Worm (Caenorhabditis elegans): ENCODE measurements around the gene mob-2.

The mob-2 gene

DNA sequence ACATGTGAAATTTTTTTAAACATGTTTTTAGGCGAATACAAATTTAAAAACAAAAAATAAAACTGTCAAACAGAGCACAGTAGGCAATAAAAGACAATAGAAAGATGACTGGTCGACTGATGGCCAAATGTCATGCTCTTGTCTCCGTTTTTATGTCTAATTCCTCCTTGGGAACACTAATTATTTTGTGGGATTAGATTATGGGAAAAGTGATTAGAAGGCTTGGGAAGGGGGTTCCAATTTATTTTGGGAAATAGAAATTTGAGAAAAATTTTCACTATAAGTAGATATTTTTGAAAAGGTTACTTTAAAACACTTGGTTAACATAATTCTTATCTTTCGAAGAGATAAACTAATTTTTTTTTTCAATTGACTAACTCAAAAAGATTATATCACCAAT, 929 bp upstream of the mob-2 start:
- TF ChIP-seq unc-62 (GFP tag; optimal IDR thresholded peaks at IDR 0.05) = no peak

- TF ChIP-seq unc-62 (GFP tag; optimal IDR thresholded peaks at IDR 0.05) = no peak
Measured at ce11 chrX:13169133-13169532, 742 bp downstream of the mob-2 start.

- TF ChIP-seq unc-62 (GFP tag; optimal IDR thresholded peaks at IDR 0.05) = no peak
Measured at ce11 chrX:13165686-13166085, 4.2 kb downstream of the mob-2 start.

ce11 chrX:13164301-13164700, 5.6 kb downstream of the mob-2 start:
- TF ChIP-seq unc-62 (GFP tag; optimal IDR thresholded peaks at IDR 0.05) = no peak

ce11 chrX:13163185-13163584, 6.7 kb downstream of the mob-2 start:
- TF ChIP-seq unc-62 (GFP tag; optimal IDR thresholded peaks at IDR 0.05) = no peak

DNA sequence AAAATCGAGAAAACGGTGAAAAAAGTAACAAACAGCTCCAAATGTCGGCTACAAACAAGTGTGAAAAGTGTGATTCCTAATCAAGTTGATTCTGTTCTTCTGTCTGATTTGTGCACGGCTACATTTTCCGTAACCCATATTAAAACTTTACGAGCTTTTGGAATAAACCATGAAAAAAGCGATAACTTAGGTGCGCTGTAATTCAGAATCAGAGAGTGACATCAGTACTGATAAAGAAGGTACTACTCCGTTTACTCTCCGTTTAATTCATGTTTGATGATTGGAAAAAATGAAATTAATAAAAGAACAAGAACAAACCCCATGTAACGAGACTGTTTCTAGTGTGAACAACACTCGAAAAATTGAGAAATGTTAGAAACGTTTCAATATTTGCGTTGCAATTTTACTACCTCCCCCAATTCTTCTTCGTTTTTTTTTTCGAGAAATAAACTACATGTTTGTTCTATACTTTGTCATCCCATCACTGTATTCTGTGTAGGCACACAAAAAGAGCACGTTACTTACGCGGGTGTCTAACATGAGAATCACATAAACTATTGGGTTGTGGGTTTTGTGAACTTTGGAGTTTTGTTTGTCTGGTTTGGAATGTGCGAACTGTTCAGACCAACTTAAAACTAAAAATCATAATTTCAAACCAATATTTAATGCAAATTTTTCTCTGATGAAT, 7.4 kb downstream of the mob-2 start:
- no peak for TF ChIP-seq unc-62 (GFP tag; optimal IDR thresholded peaks at IDR 0.05)

- TF ChIP-seq unc-62 (GFP tag; optimal IDR thresholded peaks at IDR 0.05) = no peak
Measured at ce11 chrX:13161778-13162177, 8.1 kb downstream of the mob-2 start.

ce11 chrX:13159890-13160289, 10.0 kb downstream of the mob-2 start:
- no peak for TF ChIP-seq unc-62 (GFP tag; optimal IDR thresholded peaks at IDR 0.05)

DNA sequence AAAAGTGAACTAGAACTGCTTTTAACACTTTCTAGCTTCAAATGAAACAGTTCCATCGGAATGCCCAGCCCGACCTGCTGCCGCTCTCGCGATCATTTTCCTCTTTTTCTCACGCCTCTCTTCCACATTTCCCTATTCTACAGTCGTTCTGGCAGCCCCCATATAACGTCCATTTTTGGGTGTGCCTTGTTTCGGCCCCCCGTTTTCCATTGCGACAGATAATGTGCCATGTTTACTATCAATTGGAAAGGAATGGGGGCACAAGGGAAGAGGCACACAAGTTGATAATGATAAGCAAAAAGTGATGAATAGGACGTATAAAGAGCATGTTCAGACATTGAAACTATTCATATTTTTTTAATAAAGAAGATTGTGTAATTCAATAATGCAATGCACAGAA, 10.9 kb downstream of the mob-2 start:
- TF ChIP-seq unc-62 (GFP tag; optimal IDR thresholded peaks at IDR 0.05) = no peak

DNA sequence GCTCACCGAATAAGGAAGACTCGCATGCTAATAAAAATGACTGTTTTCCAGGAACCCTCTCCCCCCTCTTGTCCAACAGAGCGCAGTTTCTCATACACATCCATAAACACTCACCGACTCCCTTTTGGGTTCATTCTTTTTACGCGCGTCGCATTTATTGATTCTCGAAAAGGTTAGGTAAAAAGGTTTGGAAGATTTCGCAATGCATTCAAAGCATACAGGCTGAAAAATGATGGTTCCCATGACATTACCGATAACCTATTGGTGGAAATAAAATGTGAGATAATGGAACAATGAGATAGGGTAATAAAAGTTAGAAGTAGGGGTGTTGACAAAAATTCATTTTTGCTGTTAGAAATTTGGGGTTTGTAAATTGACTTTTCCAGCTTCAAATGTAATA, 11.4 kb downstream of the mob-2 start:
- TF ChIP-seq unc-62 (GFP tag; optimal IDR thresholded peaks at IDR 0.05) = no peak

DNA sequence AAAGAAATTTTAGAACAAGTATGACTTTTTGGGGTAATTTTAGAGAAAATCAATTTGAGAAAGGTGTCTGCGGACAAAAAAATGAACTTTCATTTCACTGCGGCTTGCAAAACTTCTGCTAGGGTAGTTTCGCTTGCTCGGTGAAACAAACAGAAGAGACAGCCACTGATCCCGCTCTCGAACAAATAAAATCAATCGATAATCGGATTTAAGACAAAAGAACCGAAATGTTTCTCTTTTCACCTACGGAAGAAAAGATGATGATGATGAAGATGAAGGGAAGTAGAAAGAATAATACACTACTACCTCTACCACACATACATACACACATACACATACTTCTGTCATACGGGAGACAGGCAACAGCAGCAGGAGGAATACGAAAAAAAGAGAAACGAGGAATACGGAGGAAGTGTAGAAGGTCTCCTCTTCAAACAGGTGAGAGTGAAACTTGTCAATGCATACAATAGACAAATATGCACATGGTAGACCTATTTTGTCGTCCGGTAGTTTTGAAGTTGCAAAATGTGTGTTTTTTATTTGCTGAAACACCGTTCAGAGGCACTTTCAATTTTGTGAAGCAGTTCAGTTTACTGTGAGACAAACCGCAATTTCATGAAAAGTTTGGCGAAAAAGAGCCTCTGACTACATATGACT, 12.6 kb downstream of the mob-2 start:
- no peak for TF ChIP-seq unc-62 (GFP tag; optimal IDR thresholded peaks at IDR 0.05)

- TF ChIP-seq unc-62 (GFP tag; optimal IDR thresholded peaks at IDR 0.05) = no peak
Measured at ce11 chrX:13155730-13156129, 14.1 kb downstream of the mob-2 start.

DNA sequence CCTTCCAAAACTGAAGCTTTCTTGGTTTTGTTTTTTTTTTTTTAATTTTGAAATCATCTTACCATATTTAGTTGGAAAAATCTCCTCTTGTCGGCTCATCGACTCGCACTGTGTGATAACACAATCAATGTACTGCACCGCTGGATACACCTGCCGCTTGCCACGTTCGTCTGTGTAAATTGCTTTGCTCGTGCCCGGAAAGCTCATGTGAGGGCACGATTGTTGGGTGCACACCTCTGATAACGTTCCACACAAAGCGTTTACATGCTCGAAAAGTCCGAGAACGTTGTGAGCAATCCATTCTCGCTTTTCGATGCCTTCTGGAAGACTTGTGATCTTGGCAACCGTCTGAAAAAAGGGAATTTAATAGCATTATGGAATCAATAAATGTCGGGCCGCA, 15.4 kb downstream of the mob-2 start:
- TF ChIP-seq unc-62 (GFP tag; optimal IDR thresholded peaks at IDR 0.05) = no peak

DNA sequence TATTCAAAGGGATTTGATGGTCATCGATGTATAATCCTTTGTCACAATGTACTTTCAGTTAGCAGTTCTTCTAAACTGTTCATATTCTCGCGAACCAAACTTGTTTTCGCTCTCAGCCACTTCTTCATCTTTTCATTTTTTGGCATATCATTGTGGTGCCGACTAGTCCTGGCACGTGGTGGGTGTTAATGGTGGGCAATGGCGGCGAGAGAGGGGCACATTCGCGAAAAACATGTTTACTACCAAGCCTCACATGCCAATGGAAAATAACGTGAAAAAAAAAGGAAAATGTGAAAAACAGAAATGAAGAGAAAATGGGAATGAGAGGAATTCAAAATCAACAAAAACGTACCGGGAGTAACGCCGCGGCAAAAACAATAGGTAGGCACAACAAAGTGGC, 22.8 kb downstream of the mob-2 start:
- no peak for TF ChIP-seq unc-62 (GFP tag; optimal IDR thresholded peaks at IDR 0.05)

- no peak for TF ChIP-seq unc-62 (GFP tag; optimal IDR thresholded peaks at IDR 0.05)
Measured at ce11 chrX:13145988-13146873, 23.6 kb downstream of the mob-2 start.

DNA sequence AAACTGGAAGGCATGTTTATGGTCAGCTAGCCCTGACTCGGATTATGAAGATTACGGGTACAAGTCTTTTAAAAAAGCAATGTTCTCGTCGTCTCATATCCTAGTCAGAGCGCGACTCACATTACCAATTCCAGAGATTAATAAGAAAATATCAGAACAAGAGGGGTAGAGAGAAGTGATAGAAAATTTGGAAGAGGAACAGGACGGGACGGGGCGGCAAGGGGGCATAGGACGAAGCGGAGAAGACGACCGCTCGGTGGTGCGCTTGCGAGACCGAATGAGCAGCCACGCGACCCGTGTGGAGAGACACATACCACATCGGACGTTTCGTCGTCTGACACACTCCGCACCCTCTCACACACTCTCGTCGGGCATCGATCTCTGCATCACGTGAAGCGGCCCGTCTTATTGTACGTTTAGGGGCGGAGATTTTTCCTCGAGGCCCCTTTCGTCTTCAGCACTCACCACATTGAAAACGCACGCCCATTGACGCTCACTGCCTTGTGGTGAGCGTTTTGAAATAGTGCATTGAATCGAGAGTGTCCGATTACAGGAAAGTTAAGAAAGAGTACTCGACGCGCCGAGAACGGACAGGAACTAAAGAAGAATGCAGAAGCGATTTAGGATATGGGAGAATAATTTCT, 24.8 kb downstream of the mob-2 start:
- peak; percentile 15 for TF ChIP-seq unc-62 (GFP tag; optimal IDR thresholded peaks at IDR 0.05)

All from whole organism, dauer.